Worm (Caenorhabditis elegans): ENCODE data around the gene C36A4.4.

Gene C36A4.4

DNA sequence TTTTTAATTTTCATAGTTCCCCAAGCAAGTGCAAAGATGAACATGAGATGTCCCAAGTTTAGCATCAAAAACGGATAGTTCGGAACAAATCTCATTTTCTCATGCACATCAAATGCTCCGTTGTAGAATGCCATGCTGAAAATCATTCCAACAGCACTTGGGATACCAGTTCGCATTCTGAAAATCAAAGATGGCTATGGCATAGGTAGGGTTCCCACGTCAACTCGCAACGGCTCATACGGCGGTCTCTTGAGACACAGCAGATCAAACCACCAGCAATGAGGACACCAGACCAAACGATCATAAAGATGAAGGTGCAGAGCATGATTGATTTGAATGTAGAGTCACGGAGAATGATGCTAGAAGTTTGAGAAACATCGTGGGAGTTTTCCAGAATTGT is 40.3 kb downstream of the C36A4.4 start:
- TF ChIP-seq egl-27 (tag; optimal IDR thresholded peaks at IDR 0.05) = no peak

DNA sequence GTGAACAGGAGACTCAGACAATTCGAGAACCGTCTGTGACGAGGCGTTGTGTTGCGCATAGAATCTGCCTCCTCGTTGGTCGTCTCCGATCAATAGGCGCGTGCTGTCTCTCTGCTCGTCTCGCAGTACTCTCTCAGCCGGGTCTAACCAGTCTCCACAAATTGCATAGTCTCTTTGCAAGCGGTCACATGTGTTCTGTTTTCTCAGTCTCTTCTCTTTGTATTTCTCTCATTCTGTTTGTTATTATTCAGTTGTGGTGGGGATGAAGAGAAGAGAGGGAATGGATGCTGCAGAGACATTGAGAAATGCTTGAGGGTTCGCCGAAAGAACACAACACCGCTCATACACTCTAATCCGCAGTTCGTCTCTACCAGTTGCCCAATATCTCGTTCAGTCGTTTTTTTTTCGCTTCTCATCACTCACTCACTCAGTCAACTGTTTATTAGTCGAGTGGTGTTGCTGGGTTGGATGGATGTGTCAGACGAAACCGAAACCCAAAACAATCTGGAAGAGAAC is 42.0 kb downstream of the C36A4.4 start:
- TF ChIP-seq nhr-47 (tag; optimal IDR thresholded peaks at IDR 0.05) (peak; percentile 97), pqm-1 (tag; optimal IDR thresholded peaks at IDR 0.05) (peak; percentile 57), mab-9 (GFP tag; IDR thresholded peaks at IDR 0.05) (peak; percentile 82), C16A3.4 (tag; optimal IDR thresholded peaks at IDR 0.05) (peak; percentile 91), ceh-63 (GFP tag; optimal IDR thresholded peaks at IDR 0.05) (no peak), Y116A8C.19 (tag; optimal IDR thresholded peaks at IDR 0.05; ENCODE audit: borderline replicate concordance) (no peak), jun-1 (tag; optimal IDR thresholded peaks at IDR 0.05) (peak; percentile 94), ztf-11 (tag; optimal IDR thresholded peaks at IDR 0.05) (peak in 1 of 2 experiments; percentile 77), xbp-1 (tag; optimal IDR thresholded peaks at IDR 0.05) (peak; percentile 92), nhr-76 (tag; optimal IDR thresholded peaks at IDR 0.05) (no peak), ceh-88 (GFP tag; IDR thresholded peaks at IDR 0.05) (peak; percentile 83), mep-1 (tag; optimal IDR thresholded peaks at IDR 0.05) (peak; percentile 95), skn-1 (tag; optimal IDR thresholded peaks at IDR 0.05) (peak; percentile 90), fkh-10 (GFP tag; optimal IDR thresholded peaks at IDR 0.05) (peak; percentile 98), dsc-1 (tag; optimal IDR thresholded peaks at IDR 0.05) (peak; percentile 90), blmp-1 (tag; optimal IDR thresholded peaks at IDR 0.05) (peak; percentile 89), hpl-2 (GFP tag; optimal IDR thresholded peaks at IDR 0.05) (peak; percentile 87), efl-1 (optimal IDR thresholded peaks at IDR 0.05) (peak; percentile 89 to 93), efl-1 (GFP tag; optimal IDR thresholded peaks at IDR 0.05 in 1 of 2) (peak; percentile 71 to 96), pax-3 (tag; optimal IDR thresholded peaks at IDR 0.05) (peak; percentile 93), swsn-7 (tag; optimal IDR thresholded peaks at IDR 0.05) (peak; percentile 97), zip-4 (GFP tag; optimal IDR thresholded peaks at IDR 0.05) (peak; percentile 73), mef-2 (tag; optimal IDR thresholded peaks at IDR 0.05) (peak; percentile 90), elt-3 (tag; optimal IDR thresholded peaks at IDR 0.05) (peak in 5 of 6 experiments; percentile 59 to 91 (median 81)), isw-1 (GFP tag; IDR thresholded peaks at IDR 0.05) (peak; percentile 90), zag-1 (tag; optimal IDR thresholded peaks at IDR 0.05) (peak; percentile 86), nhr-77 (tag; optimal IDR thresholded peaks at IDR 0.05) (peak; percentile 97), dpl-1 (GFP tag; optimal IDR thresholded peaks at IDR 0.05) (peak; percentile 71 to 75 (median 74)), hlh-4 (tag; optimal IDR thresholded peaks at IDR 0.05) (no peak), irx-1 (tag; optimal IDR thresholded peaks at IDR 0.05) (peak; percentile 90), nhr-71 (tag; optimal IDR thresholded peaks at IDR 0.05) (peak; percentile 99), C04F5.9 (tag; optimal IDR thresholded peaks at IDR 0.05) (peak; percentile 43), sox-4 (tag; optimal IDR thresholded peaks at IDR 0.05) (peak; percentile 79), sup-37 (GFP tag; optimal IDR thresholded peaks at IDR 0.05) (peak; percentile 79), rnt-1 (tag; optimal IDR thresholded peaks at IDR 0.05) (peak; percentile 92), egl-27 (tag; optimal IDR thresholded peaks at IDR 0.05) (peak; percentile 93 to 96), mdl-1 (tag; optimal IDR thresholded peaks at IDR 0.05) (peak; percentile 96 to 100), snu-23 (GFP tag; optimal IDR thresholded peaks at IDR 0.05) (peak; percentile 99), aly-2 (tag; optimal IDR thresholded peaks at IDR 0.05) (peak; percentile 74), egl-13 (tag; optimal IDR thresholded peaks at IDR 0.05) (peak; percentile 83), nhr-90 (tag; optimal IDR thresholded peaks at IDR 0.05; ENCODE audit: poor library complexity) (peak; percentile 89), nhr-84 (tag; optimal IDR thresholded peaks at IDR 0.05) (no peak), nhr-28 (tag; optimal IDR thresholded peaks at IDR 0.05) (peak; percentile 61), lin-14 (GFP tag; optimal IDR thresholded peaks at IDR 0.05) (peak; percentile 100), ama-1 (optimal IDR thresholded peaks at IDR 0.05) (peak; percentile 58), snpc-4 (tag; optimal IDR thresholded peaks at IDR 0.05) (peak; percentile 78), unc-98 (GFP tag; IDR thresholded peaks at IDR 0.05) (no peak), tlp-1 (tag; optimal IDR thresholded peaks at IDR 0.05) (no peak), nhr-237 (tag; optimal IDR thresholded peaks at IDR 0.05) (peak; percentile 91), nhr-85 (tag) (peak; percentile 98), elt-2 (tag; optimal IDR thresholded peaks at IDR 0.05) (peak; percentile 62)
